Worm (Caenorhabditis elegans) whole organism, late embryonic: Measurements from ENCODE around the gene E02C12.19.

Experiments used
- C08G9.2 ChIP-seq: sonication (generic microtip); optimal IDR thresholded peaks from 2 replicates; lab custom pipeline; 2016; ENCODE audit warnings: mild to moderate bottlenecking, missing genetic modification characterization, moderate library complexity, missing compliant biosample characterization
- C38D4.7 ChIP-seq: fragments of 200-800 bp; sonication (Bioruptor generic); optimal IDR thresholded peaks from 2 replicates; lab custom pipeline; 2018; ENCODE audit warnings: mild to moderate bottlenecking, missing genetic modification characterization, moderate library complexity, missing compliant biosample characterization
- K09A11.1 ChIP-seq: sonication (generic microtip); optimal IDR thresholded peaks from 2 replicates; lab custom pipeline; 2017; ENCODE audit warnings: antibody characterized with exemption, mild to moderate bottlenecking, missing genetic modification characterization, missing compliant biosample characterization; ENCODE audit not compliant: insufficient read depth
- Y22D7AL.16 ChIP-seq: sonication (generic microtip); optimal IDR thresholded peaks from 2 replicates; lab custom pipeline; 2016; ENCODE audit warnings: missing genetic modification characterization, missing compliant biosample characterization
- ahr-1 ChIP-seq: sonication (generic microtip); optimal IDR thresholded peaks from 2 replicates; lab custom pipeline; 2016; ENCODE audit warnings: missing genetic modification characterization, missing compliant biosample characterization
- ama-1 ChIP-seq: fragments of 150-350 bp; optimal IDR thresholded peaks from 2 replicates; lab custom pipeline; 2014
- ceh-19 ChIP-seq: fragments of 200-800 bp; sonication (Bioruptor generic); optimal IDR thresholded peaks from 2 replicates; lab custom pipeline; 2018; ENCODE audit warnings: mild to moderate bottlenecking, missing genetic modification characterization, missing compliant biosample characterization
- ceh-2 ChIP-seq: sonication (generic microtip); optimal IDR thresholded peaks from 2 replicates; lab custom pipeline; 2016; ENCODE audit warnings: missing genotype, missing genetic modification characterization, missing compliant biosample characterization
- ceh-31 ChIP-seq: sonication (generic microtip); optimal IDR thresholded peaks from 2 replicates; lab custom pipeline; 2016; ENCODE audit warnings: missing genetic modification characterization, missing compliant biosample characterization
- ceh-34 ChIP-seq: sonication (generic microtip); optimal IDR thresholded peaks from 2 replicates; lab custom pipeline; 2016; ENCODE audit warnings: mild to moderate bottlenecking, missing genetic modification characterization, missing compliant biosample characterization
- ceh-6 ChIP-seq: fragments of 200-800 bp; sonication (Bioruptor generic); optimal IDR thresholded peaks from 2 replicates; lab custom pipeline; 2018; ENCODE audit warnings: mild to moderate bottlenecking, missing genetic modification characterization, missing compliant biosample characterization
- ceh-9 ChIP-seq: sonication (generic microtip); optimal IDR thresholded peaks from 2 replicates; lab custom pipeline; 2016; ENCODE audit warnings: mild to moderate bottlenecking, missing genetic modification characterization, inconsistent platforms, missing compliant biosample characterization
- che-1 ChIP-seq: sonication (generic microtip); optimal IDR thresholded peaks from 2 replicates; lab custom pipeline; 2016; ENCODE audit warnings: mild to moderate bottlenecking, missing genetic modification characterization, missing compliant biosample characterization
- elt-2 ChIP-seq: sonication (generic microtip); optimal IDR thresholded peaks from 2 replicates; lab custom pipeline; 2016; ENCODE audit warnings: missing genetic modification reagents, missing genetic modification characterization, missing compliant biosample characterization
- elt-4 ChIP-seq: sonication (generic microtip); optimal IDR thresholded peaks from 2 replicates; lab custom pipeline; 2016; ENCODE audit warnings: missing genetic modification characterization, missing compliant biosample characterization
- ets-4 ChIP-seq: sonication (generic microtip); optimal IDR thresholded peaks from 2 replicates; lab custom pipeline; 2016; ENCODE audit warnings: missing genetic modification characterization, missing compliant biosample characterization
- fax-1 ChIP-seq: sonication (generic microtip); optimal IDR thresholded peaks from 2 replicates; lab custom pipeline; 2016; ENCODE audit warnings: missing genotype, missing genetic modification characterization, missing compliant biosample characterization
- fkh-10 ChIP-seq: fragments of 150-350 bp; optimal IDR thresholded peaks from 2 replicates; lab custom pipeline; 2014; ENCODE audit warnings: missing biosample characterization, missing genetic modification reagents, missing genetic modification characterization
- fkh-6 ChIP-seq: sonication (generic microtip); optimal IDR thresholded peaks from 2 replicates; lab custom pipeline; 2016; ENCODE audit warnings: missing genetic modification characterization, missing compliant biosample characterization
- hlh-6 ChIP-seq: sonication (generic microtip); optimal IDR thresholded peaks from 2 replicates; lab custom pipeline; 2016; ENCODE audit warnings: missing genotype, missing genetic modification characterization, missing compliant biosample characterization
- lin-11 ChIP-seq: fragments of 200-800 bp; sonication (Bioruptor generic); optimal IDR thresholded peaks from 2 replicates; lab custom pipeline; 2018; ENCODE audit warnings: mild to moderate bottlenecking, missing genetic modification characterization, missing compliant biosample characterization
- nfya-1 ChIP-seq: sonication (generic microtip); optimal IDR thresholded peaks from 2 replicates; lab custom pipeline; 2017; ENCODE audit warnings: missing genetic modification characterization, mild to moderate bottlenecking, missing compliant biosample characterization, antibody characterized with exemption, moderate library complexity
- nhr-232 ChIP-seq: sonication (generic microtip); optimal IDR thresholded peaks from 2 replicates; lab custom pipeline; 2016; ENCODE audit warnings: missing genetic modification characterization, missing compliant biosample characterization
- pag-3 ChIP-seq: sonication (generic microtip); optimal IDR thresholded peaks from 2 replicates; lab custom pipeline; 2016; ENCODE audit warnings: missing compliant biosample characterization, missing genetic modification characterization, borderline replicate concordance
- pat-9 ChIP-seq: fragments of 200-800 bp; sonication (Bioruptor generic); optimal IDR thresholded peaks from 2 replicates; lab custom pipeline; 2018; ENCODE audit warnings: mild to moderate bottlenecking, missing genetic modification characterization, moderate library complexity, missing compliant biosample characterization
- pax-1 ChIP-seq: fragments of 150-350 bp; optimal IDR thresholded peaks from 2 replicates; lab custom pipeline; 2014; ENCODE audit warnings: missing biosample characterization, missing genetic modification characterization
- pha-2 ChIP-seq: sonication (generic microtip); optimal IDR thresholded peaks from 2 replicates; lab custom pipeline; 2017; ENCODE audit warnings: mild to moderate bottlenecking, missing genetic modification characterization, missing compliant biosample characterization
- pqm-1 ChIP-seq: sonication (generic microtip); optimal IDR thresholded peaks from 2 replicates; lab custom pipeline; 2016; ENCODE audit warnings: missing genetic modification characterization, missing compliant biosample characterization
- pros-1 ChIP-seq: fragments of 150-350 bp; optimal IDR thresholded peaks from 2 replicates; lab custom pipeline; 2014; ENCODE audit warnings: missing biosample characterization, missing genetic modification reagents, missing genetic modification characterization
- ref-2 ChIP-seq: sonication (generic microtip); optimal IDR thresholded peaks from 2 replicates; lab custom pipeline; 2016; ENCODE audit warnings: missing genetic modification characterization, missing compliant biosample characterization
- sox-4 ChIP-seq: sonication (generic microtip); optimal IDR thresholded peaks from 2 replicates; lab custom pipeline; 2017; ENCODE audit warnings: mild to moderate bottlenecking, missing genetic modification characterization, inconsistent platforms, missing compliant biosample characterization
- syd-9 ChIP-seq: sonication (generic microtip); optimal IDR thresholded peaks from 2 replicates; lab custom pipeline; 2016; ENCODE audit warnings: mild to moderate bottlenecking, missing genetic modification characterization, moderate library complexity, missing compliant biosample characterization
- tbx-2 ChIP-seq: sonication (generic microtip); optimal IDR thresholded peaks from 2 replicates; lab custom pipeline; 2016; ENCODE audit warnings: missing genetic modification characterization, missing compliant biosample characterization
- ttx-3 ChIP-seq: sonication (generic microtip); optimal IDR thresholded peaks from 2 replicates; lab custom pipeline; 2016; ENCODE audit warnings: missing genetic modification reagents, missing genetic modification characterization, missing compliant biosample characterization
- unc-3 ChIP-seq, 2 experiments: fragments of 200-800 bp in 1 of 2; sonication (Bioruptor generic) in 1 of 2; sonication (generic microtip) in 1 of 2; conservative IDR thresholded peaks in 1 of 2; optimal IDR thresholded peaks in 1 of 2; 2 replicates each; pipeline versions ENCODE4 v1.3.6 to Lab custom; 2016 to 2022; ENCODE audit warnings: missing compliant biosample characterization in 2 of 2, missing genetic modification characterization in 2 of 2, missing genetic modification reagents in 1 of 2
- unc-42 ChIP-seq: sonication (generic microtip); optimal IDR thresholded peaks from 2 replicates; lab custom pipeline; 2016; ENCODE audit warnings: missing genotype, missing genetic modification characterization, missing compliant biosample characterization

The E02C12.19 gene

ce11 chrV:9422745-9423144, 46.4 kb upstream of the E02C12.19 start:
- TF ChIP-seq ceh-34 (peak; percentile 13), elt-2 (no peak), pax-1 (tag; lab: Kevin White, UChicago) (no peak), nhr-232 (tag; lab: Kevin White, UChicago) (no peak), ceh-2 (tag; lab: Kevin White, UChicago) (no peak), ttx-3 (no peak), ahr-1 (tag; lab: Kevin White, UChicago) (no peak), unc-3 (GFP tag; conservative IDR thresholded peaks at IDR 0.05; lab: Robert Waterston, UW) (no peak), unc-3 (tag; optimal IDR thresholded peaks at IDR 0.05; lab: Kevin White, UChicago) (no peak), ref-2 (tag; lab: Kevin White, UChicago) (peak; percentile 56), ceh-6 (GFP tag; lab: Kevin White, UChicago) (no peak), ceh-19 (GFP tag; lab: Kevin White, UChicago) (peak; percentile 69), Y22D7AL.16 (tag; lab: Kevin White, UChicago) (no peak), lin-11 (tag; lab: Kevin White, UChicago) (no peak), fax-1 (tag; lab: Kevin White, UChicago) (no peak), tbx-2 (peak; percentile 59), che-1 (tag; lab: Kevin White, UChicago) (no peak), C08G9.2 (tag; lab: Kevin White, UChicago) (no peak), ets-4 (peak; percentile 54), pros-1 (no peak), ceh-31 (tag; lab: Kevin White, UChicago) (peak; percentile 26), C38D4.7 (GFP tag; lab: Kevin White, UChicago) (no peak), nfya-1 (tag; lab: Kevin White, UChicago) (no peak), ceh-9 (tag; lab: Kevin White, UChicago) (no peak), pag-3 (tag; lab: Kevin White, UChicago) (no peak), pha-2 (tag; lab: Kevin White, UChicago) (no peak), hlh-6 (peak; percentile 44), fkh-10 (GFP tag; lab: Kevin White, UChicago) (no peak), syd-9 (tag; lab: Kevin White, UChicago) (no peak)
- TF ChIP-seq, all 69 proteins: peak for 7

DNA sequence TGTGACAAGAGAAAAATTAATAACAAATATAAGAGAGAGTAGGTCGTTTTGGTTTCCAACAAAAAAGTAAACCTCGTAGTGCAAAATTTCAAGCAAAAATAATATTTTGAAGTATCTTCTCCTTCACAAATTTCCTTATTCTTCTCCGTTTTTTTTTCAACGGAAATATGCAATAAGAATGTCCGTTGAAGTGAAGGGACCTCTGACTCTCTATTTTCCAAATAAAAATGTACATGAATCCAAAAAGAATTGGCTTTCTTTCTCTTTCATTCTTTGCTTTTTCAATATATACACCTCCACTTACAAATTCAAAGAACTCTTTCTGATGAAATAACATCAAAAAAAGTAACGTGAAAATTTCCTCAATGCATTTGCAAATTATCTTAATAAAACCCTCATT, 40.3 kb upstream of the E02C12.19 start, which contains the start of gene F36D4.1:
Gene F36D4.1 (plus strand): TSS at position 301 of the 400 bp plus-strand sequence.
- TF ChIP-seq pag-3 (tag; lab: Kevin White, UChicago) (no peak), ama-1 (lab: Kevin White, UChicago) (no peak), fkh-6 (tag; lab: Kevin White, UChicago) (no peak), pax-1 (tag; lab: Kevin White, UChicago) (no peak), pat-9 (tag; lab: Kevin White, UChicago) (no peak)

DNA sequence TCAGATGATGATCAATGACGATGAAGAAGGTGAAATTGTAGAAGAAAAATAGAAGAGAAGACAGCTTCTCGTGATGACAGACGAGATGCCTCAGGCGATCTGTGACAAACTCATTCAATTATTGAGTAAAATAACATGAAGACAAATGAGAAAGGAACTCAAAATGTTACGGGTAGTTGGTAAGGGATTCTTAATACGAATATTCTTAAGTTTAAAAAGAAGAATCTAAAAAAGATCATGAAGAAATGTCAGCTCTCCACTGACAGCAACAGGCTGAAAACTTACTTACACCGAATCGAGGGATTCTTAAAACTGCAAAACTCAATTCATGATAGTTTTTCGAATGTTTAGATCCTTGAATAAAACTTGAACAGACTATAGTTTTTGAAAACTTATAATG, 38.2 kb upstream of the E02C12.19 start, which contains the start of gene F36D4.4:
Gene F36D4.4 (minus strand): TSS at position 101 of the 400 bp plus-strand sequence.
- TF ChIP-seq K09A11.1 (tag; lab: Kevin White, UChicago) (no peak), elt-4 (tag; lab: Kevin White, UChicago) (no peak), ceh-6 (GFP tag; lab: Kevin White, UChicago) (no peak), pqm-1 (no peak), pag-3 (tag; lab: Kevin White, UChicago) (no peak)

- no peak for TF ChIP-seq sox-4 (tag; lab: Kevin White, UChicago)
- no peak for TF ChIP-seq ceh-34
- peak; percentile 50 for TF ChIP-seq unc-42 (tag; lab: Kevin White, UChicago)
Measured at ce11 chrV:9408869-9409268, 32.6 kb upstream of the E02C12.19 start.
